Fruit fly (Drosophila melanogaster) Kc167 (cell line): Measurements from ENCODE around the gene Gr28b.

Source experiments
- Myc ChIP-seq: fragments of >200 bp; optimal IDR thresholded peaks from 2 replicates; lab custom pipeline; 2017; ENCODE audit warnings: missing external identifiers
- Sin3A ChIP-seq: fragments of >200 bp; optimal IDR thresholded peaks from 2 replicates; lab custom pipeline; 2018; ENCODE audit warnings: missing external identifiers
- h ChIP-seq: fragments of >200 bp; optimal IDR thresholded peaks from 3 replicates; lab custom pipeline; 2018; ENCODE audit warnings: missing external identifiers
- insv ChIP-seq: fragments of >200 bp; optimal IDR thresholded peaks from 3 replicates; lab custom pipeline; 2018; ENCODE audit warnings: missing external identifiers
- psq ChIP-seq: fragments of >200 bp; optimal IDR thresholded peaks from 2 replicates; lab custom pipeline; 2017; ENCODE audit warnings: missing external identifiers
- ttk ChIP-seq: sonication (Bioruptor generic); optimal IDR thresholded peaks from 2 replicates; lab custom pipeline; 2017; ENCODE audit warnings: missing external identifiers

DNA sequence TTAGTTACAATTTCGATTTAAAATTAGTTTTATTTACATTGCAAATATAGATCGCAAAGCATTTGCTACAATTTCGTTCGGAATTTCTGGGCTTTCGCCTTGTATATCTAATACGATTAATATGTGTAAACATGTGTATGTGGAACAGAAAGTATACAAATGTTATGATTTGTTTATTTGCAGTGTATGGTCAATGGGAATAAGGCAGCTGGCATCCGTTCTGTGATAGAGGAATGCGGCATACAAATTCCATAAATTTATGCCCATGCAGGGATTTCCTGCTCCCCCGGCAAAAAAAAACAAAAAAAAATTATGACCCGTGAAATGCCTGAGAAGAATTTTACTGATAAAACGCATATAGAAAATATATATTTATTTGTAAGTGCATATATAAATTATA lies 24.2 kb upstream of the Gr28b start:
- no peak for TF ChIP-seq insv (lab: Kevin White, UChicago)
- TF ChIP-seq ttk (lab: Kevin White, UChicago), result no peak
- TF ChIP-seq psq (lab: Kevin White, UChicago), result no peak
- TF ChIP-seq h (lab: Kevin White, UChicago), result no peak
- no peak for TF ChIP-seq Sin3A (lab: Kevin White, UChicago)
- TF ChIP-seq Myc (lab: Kevin White, UChicago), result no peak
